Worm (Caenorhabditis elegans) whole organism, L1 larva: ENCODE results near the gene klp-12.

Source experiments
- C34B4.2 ChIP-seq: sonication (generic microtip); optimal IDR thresholded peaks from 2 replicates; lab custom pipeline; 2017; ENCODE audit warnings: mild to moderate bottlenecking, missing genetic modification characterization, missing compliant biosample characterization
- F16B12.6 ChIP-seq: fragments of 150-350 bp; optimal IDR thresholded peaks from 2 replicates; lab custom pipeline; 2014; ENCODE audit warnings: missing biosample characterization, missing genetic modification characterization
- Y116A8C.19 ChIP-seq: sonication (generic microtip); optimal IDR thresholded peaks from 2 replicates; lab custom pipeline; 2016; ENCODE audit warnings: missing compliant biosample characterization, missing genetic modification characterization, borderline replicate concordance
- alr-1 ChIP-seq: fragments of 200-800 bp; sonication (Bioruptor generic); optimal IDR thresholded peaks from 2 replicates; lab custom pipeline; 2018; ENCODE audit warnings: borderline replicate concordance, mild to moderate bottlenecking, missing genetic modification characterization, missing compliant biosample characterization
- aly-2 ChIP-seq: fragments of 150-350 bp; optimal IDR thresholded peaks from 2 replicates; lab custom pipeline; 2014; ENCODE audit warnings: missing biosample characterization, missing genetic modification characterization
- ama-1 ChIP-seq: fragments of 150-350 bp; optimal IDR thresholded peaks from 2 replicates; lab custom pipeline; 2014
- blmp-1 ChIP-seq: fragments of 150-350 bp; optimal IDR thresholded peaks from 2 replicates; lab custom pipeline; 2014; ENCODE audit warnings: missing biosample characterization, missing genetic modification characterization
- ceh-8 ChIP-seq: fragments of 200-800 bp; sonication (Bioruptor generic); optimal IDR thresholded peaks from 2 replicates; lab custom pipeline; 2018; ENCODE audit warnings: mild to moderate bottlenecking, missing genetic modification characterization, moderate library complexity, missing compliant biosample characterization
- ces-1 ChIP-seq: fragments of 150-350 bp; optimal IDR thresholded peaks from 2 replicates; lab custom pipeline; 2014; ENCODE audit warnings: missing biosample characterization, missing genetic modification reagents, missing genetic modification characterization
- dpl-1 ChIP-seq, 3 experiments: fragments of 150-350 bp in 2 of 3; sonication (generic microtip) in 1 of 3; optimal IDR thresholded peaks; 2 replicates each; lab custom pipeline; 2014 to 2017; ENCODE audit warnings: missing biosample characterization in 3 of 3, missing genetic modification characterization in 3 of 3, missing genetic modification reagents in 3 of 3
- dsc-1 ChIP-seq: sonication (generic microtip); optimal IDR thresholded peaks from 2 replicates; lab custom pipeline; 2016; ENCODE audit warnings: mild to moderate bottlenecking, missing genetic modification characterization, missing compliant biosample characterization
- efl-1 ChIP-seq, 4 experiments: fragments of 150-350 bp; optimal IDR thresholded peaks in 3 of 4; peaks in 1 of 4; 1 replicate in 1 of 4; 2 replicates in 3 of 4; lab custom pipeline; 2014; ENCODE audit warnings: missing biosample characterization in 2 of 4, missing genetic modification characterization in 2 of 4, missing genetic modification reagents in 2 of 4
- egl-13 ChIP-seq: sonication (generic microtip); optimal IDR thresholded peaks from 2 replicates; lab custom pipeline; 2016; ENCODE audit warnings: missing genotype, missing genetic modification reagents, missing genetic modification characterization, missing compliant biosample characterization
- egl-27 ChIP-seq, 2 experiments: fragments of 150-350 bp in 1 of 2; sonication (generic microtip); optimal IDR thresholded peaks; 3 replicates each; lab custom pipeline; 2017 to 2018; ENCODE audit warnings: missing biosample characterization in 2 of 2, missing genetic modification characterization in 2 of 2, missing genetic modification reagents in 2 of 2
- elt-2 ChIP-seq: sonication (generic microtip); optimal IDR thresholded peaks from 2 replicates; lab custom pipeline; 2016; ENCODE audit warnings: missing genetic modification characterization, mild to moderate bottlenecking, inconsistent platforms, missing compliant biosample characterization, missing genetic modification reagents
- fkh-10 ChIP-seq: sonication (generic microtip); optimal IDR thresholded peaks from 2 replicates; lab custom pipeline; 2017; ENCODE audit warnings: missing biosample characterization, missing genetic modification reagents, missing genetic modification characterization
- hlh-17 ChIP-seq: fragments of 200-800 bp; sonication (Bioruptor generic); optimal IDR thresholded peaks from 2 replicates; lab custom pipeline; 2018; ENCODE audit warnings: missing genetic modification characterization, mild to moderate bottlenecking, missing compliant biosample characterization, moderate library complexity, borderline replicate concordance
- hlh-4 ChIP-seq: sonication (generic microtip); optimal IDR thresholded peaks from 2 replicates; lab custom pipeline; 2016; ENCODE audit warnings: mild to moderate bottlenecking, missing genetic modification characterization, missing compliant biosample characterization
- hpl-2 ChIP-seq: fragments of 150-350 bp; optimal IDR thresholded peaks from 2 replicates; lab custom pipeline; 2014; ENCODE audit warnings: missing biosample characterization, missing genetic modification reagents, missing genetic modification characterization
- irx-1 ChIP-seq: sonication (generic microtip); optimal IDR thresholded peaks from 2 replicates; lab custom pipeline; 2016; ENCODE audit warnings: missing genetic modification characterization, missing compliant biosample characterization
- jun-1 ChIP-seq: fragments of 150-350 bp; optimal IDR thresholded peaks from 2 replicates; lab custom pipeline; 2014; ENCODE audit warnings: missing biosample characterization, missing genetic modification reagents, missing genetic modification characterization
- lin-13 ChIP-seq: fragments of 150-350 bp; optimal IDR thresholded peaks from 2 replicates; lab custom pipeline; 2014; ENCODE audit warnings: missing biosample characterization, missing genetic modification reagents, missing genetic modification characterization
- lin-39 ChIP-seq: fragments of 150-350 bp; optimal IDR thresholded peaks from 2 replicates; lab custom pipeline; 2014; ENCODE audit warnings: missing biosample characterization, missing genetic modification reagents, missing genetic modification characterization
- lir-3 ChIP-seq: sonication (generic microtip); optimal IDR thresholded peaks from 2 replicates; lab custom pipeline; 2016; ENCODE audit warnings: mild to moderate bottlenecking, missing genetic modification characterization, moderate library complexity, missing compliant biosample characterization; ENCODE audit not compliant: poor library complexity
- nhr-237 ChIP-seq: fragments of 150-350 bp; optimal IDR thresholded peaks from 2 replicates; lab custom pipeline; 2014; ENCODE audit warnings: missing biosample characterization, missing genetic modification characterization
- nhr-28 ChIP-seq: fragments of 150-350 bp; optimal IDR thresholded peaks from 2 replicates; lab custom pipeline; 2014; ENCODE audit warnings: missing biosample characterization, missing genetic modification characterization
- nhr-71 ChIP-seq: sonication (generic microtip); optimal IDR thresholded peaks from 2 replicates; lab custom pipeline; 2016; ENCODE audit warnings: mild to moderate bottlenecking, missing genetic modification characterization, moderate library complexity, missing compliant biosample characterization
- nhr-76 ChIP-seq: sonication (generic microtip); optimal IDR thresholded peaks from 2 replicates; lab custom pipeline; 2017; ENCODE audit warnings: missing biosample characterization, missing genetic modification characterization
- nhr-77 ChIP-seq: fragments of 150-350 bp; optimal IDR thresholded peaks from 2 replicates; lab custom pipeline; 2014; ENCODE audit warnings: missing biosample characterization, missing genetic modification characterization
- nhr-85 ChIP-seq: sonication (generic microtip); peaks from one replicate; lab custom pipeline; 2016; ENCODE audit warnings: missing genetic modification characterization, inconsistent platforms, missing compliant biosample characterization
- nhr-90 ChIP-seq: sonication (generic microtip); optimal IDR thresholded peaks from 2 replicates; lab custom pipeline; 2016; ENCODE audit warnings: mild to moderate bottlenecking, missing genetic modification characterization, missing compliant biosample characterization; ENCODE audit not compliant: poor library complexity
- rnt-1 ChIP-seq: sonication (generic microtip); optimal IDR thresholded peaks from 2 replicates; lab custom pipeline; 2016; ENCODE audit warnings: mild to moderate bottlenecking, missing genetic modification characterization, moderate library complexity, missing compliant biosample characterization
- snpc-4 ChIP-seq: fragments of 150-350 bp; optimal IDR thresholded peaks from 2 replicates; lab custom pipeline; 2014; ENCODE audit warnings: missing biosample characterization, missing genetic modification characterization
- sox-4 ChIP-seq: sonication (generic microtip); optimal IDR thresholded peaks from 2 replicates; lab custom pipeline; 2016; ENCODE audit warnings: missing genetic modification characterization, missing compliant biosample characterization
- unc-130 ChIP-seq: fragments of 150-350 bp; optimal IDR thresholded peaks from 2 replicates; lab custom pipeline; 2017; ENCODE audit warnings: missing biosample characterization, missing genetic modification characterization, inconsistent platforms
- unc-30 ChIP-seq: sonication (generic microtip); optimal IDR thresholded peaks from 2 replicates; lab custom pipeline; 2017; ENCODE audit warnings: missing biosample characterization, missing genetic modification characterization
- unc-98 ChIP-seq: fragments of 200-800 bp; sonication (Bioruptor generic); IDR thresholded peaks from 2 replicates; pipeline ENCODE4 v1.3.6; 2022; ENCODE audit warnings: missing genetic modification characterization, missing compliant biosample characterization
- vab-15 ChIP-seq: sonication (generic microtip); optimal IDR thresholded peaks from 2 replicates; lab custom pipeline; 2017; ENCODE audit warnings: missing genotype, mild to moderate bottlenecking, missing genetic modification characterization, missing compliant biosample characterization
- xbp-1 ChIP-seq: sonication (generic microtip); optimal IDR thresholded peaks from 2 replicates; lab custom pipeline; 2016; ENCODE audit warnings: missing genetic modification characterization, missing compliant biosample characterization
- zag-1 ChIP-seq: fragments of 150-350 bp; optimal IDR thresholded peaks from 2 replicates; lab custom pipeline; 2014; ENCODE audit warnings: missing biosample characterization, missing genetic modification characterization
- ztf-11 ChIP-seq, 2 experiments: sonication (generic microtip); optimal IDR thresholded peaks; 2 replicates each; lab custom pipeline; 2016 to 2017; ENCODE audit warnings: missing genetic modification characterization in 2 of 2, missing biosample characterization in 1 of 2, missing compliant biosample characterization in 1 of 2
- ztf-4 ChIP-seq: fragments of 150-350 bp; optimal IDR thresholded peaks from 2 replicates; lab custom pipeline; 2014; ENCODE audit warnings: missing biosample characterization, missing genetic modification characterization

klp-12 gene

DNA sequence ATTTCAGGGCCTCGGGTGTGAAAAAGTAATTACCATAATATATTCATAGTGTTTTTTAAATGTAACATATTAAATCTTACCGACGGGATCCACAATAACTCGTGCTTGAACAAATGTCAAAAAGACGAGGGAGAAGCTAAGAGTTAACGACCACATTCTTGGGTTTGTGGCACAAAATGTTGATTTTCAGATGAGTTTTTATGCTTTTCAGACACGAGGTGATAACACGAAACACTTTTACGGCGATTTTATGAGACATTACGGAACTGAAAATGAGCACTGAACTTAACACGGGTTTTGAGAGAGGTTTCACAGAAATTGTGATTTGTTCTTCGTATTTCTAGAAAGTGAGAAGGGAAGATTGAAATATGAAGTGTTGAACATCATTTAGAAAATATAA is 53.1 kb downstream of the klp-12 start, which contains the start of gene B0035.13:
B0035.13 (minus strand) TSS at position 173 of the 400 bp plus-strand sequence.
- no peak for TF ChIP-seq hpl-2 (GFP tag; lab: Kevin White, UChicago)
- TF ChIP-seq Y116A8C.19, result no peak
- no peak for TF ChIP-seq efl-1 (optimal IDR thresholded peaks at IDR 0.05; lab: Kevin White, UChicago)
- peak in 1 of 2 experiments; percentile 19 for TF ChIP-seq efl-1 (GFP tag; optimal IDR thresholded peaks at IDR 0.05 in 1 of 2; lab: Kevin White, UChicago)
- no peak for TF ChIP-seq aly-2
- TF ChIP-seq egl-13, result no peak
- TF ChIP-seq nhr-71 (tag; lab: Kevin White, UChicago), result no peak
- TF ChIP-seq nhr-237 (tag; lab: Kevin White, UChicago), result no peak
- no peak for TF ChIP-seq nhr-76 (tag; lab: Kevin White, UChicago)
- TF ChIP-seq unc-30 (tag; lab: Kevin White, UChicago), result no peak
- no peak for TF ChIP-seq vab-15 (tag; lab: Kevin White, UChicago)
- TF ChIP-seq fkh-10 (GFP tag; lab: Kevin White, UChicago), result no peak
- TF ChIP-seq elt-2, result peak; percentile 42

DNA sequence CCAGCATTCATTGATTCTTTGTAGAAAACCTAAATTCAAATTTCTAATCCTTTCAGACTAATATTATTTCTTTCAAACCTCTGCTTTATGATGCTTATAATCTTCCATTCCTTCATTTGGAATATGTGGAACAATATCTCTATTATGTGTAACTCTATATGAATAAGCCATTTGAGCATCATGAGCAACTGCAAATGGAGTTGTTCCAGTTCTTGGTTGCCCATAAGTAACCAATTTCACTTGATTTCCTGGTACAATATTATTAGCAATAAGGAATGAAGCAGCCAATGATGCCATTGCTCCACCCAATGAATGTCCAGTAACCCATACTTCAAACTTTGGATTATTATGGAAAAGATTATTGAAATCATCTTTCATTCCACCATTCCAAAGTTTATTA is 54.7 kb downstream of the klp-12 start:
- TF ChIP-seq unc-98 (GFP tag; lab: Robert Waterston, UW), result no peak
- TF ChIP-seq zag-1 (tag; lab: Kevin White, UChicago), result no peak
- TF ChIP-seq lin-39 (tag; lab: Kevin White, UChicago), result no peak
- TF ChIP-seq dsc-1 (tag; lab: Kevin White, UChicago), result peak; percentile 55
- no peak for TF ChIP-seq unc-30 (tag; lab: Kevin White, UChicago)
- no peak for TF ChIP-seq irx-1 (tag; lab: Kevin White, UChicago)
- TF ChIP-seq hlh-17 (GFP tag; lab: Kevin White, UChicago), result no peak
- TF ChIP-seq lir-3 (tag; lab: Kevin White, UChicago), result no peak
- TF ChIP-seq efl-1 (optimal IDR thresholded peaks at IDR 0.05; lab: Kevin White, UChicago), result no peak
- TF ChIP-seq efl-1 (GFP tag; optimal IDR thresholded peaks at IDR 0.05 in 1 of 2; lab: Kevin White, UChicago), result peak in 1 of 2 experiments; percentile 67
- TF ChIP-seq ceh-8 (GFP tag; lab: Kevin White, UChicago), result no peak
- no peak for TF ChIP-seq rnt-1 (tag; lab: Kevin White, UChicago)

DNA sequence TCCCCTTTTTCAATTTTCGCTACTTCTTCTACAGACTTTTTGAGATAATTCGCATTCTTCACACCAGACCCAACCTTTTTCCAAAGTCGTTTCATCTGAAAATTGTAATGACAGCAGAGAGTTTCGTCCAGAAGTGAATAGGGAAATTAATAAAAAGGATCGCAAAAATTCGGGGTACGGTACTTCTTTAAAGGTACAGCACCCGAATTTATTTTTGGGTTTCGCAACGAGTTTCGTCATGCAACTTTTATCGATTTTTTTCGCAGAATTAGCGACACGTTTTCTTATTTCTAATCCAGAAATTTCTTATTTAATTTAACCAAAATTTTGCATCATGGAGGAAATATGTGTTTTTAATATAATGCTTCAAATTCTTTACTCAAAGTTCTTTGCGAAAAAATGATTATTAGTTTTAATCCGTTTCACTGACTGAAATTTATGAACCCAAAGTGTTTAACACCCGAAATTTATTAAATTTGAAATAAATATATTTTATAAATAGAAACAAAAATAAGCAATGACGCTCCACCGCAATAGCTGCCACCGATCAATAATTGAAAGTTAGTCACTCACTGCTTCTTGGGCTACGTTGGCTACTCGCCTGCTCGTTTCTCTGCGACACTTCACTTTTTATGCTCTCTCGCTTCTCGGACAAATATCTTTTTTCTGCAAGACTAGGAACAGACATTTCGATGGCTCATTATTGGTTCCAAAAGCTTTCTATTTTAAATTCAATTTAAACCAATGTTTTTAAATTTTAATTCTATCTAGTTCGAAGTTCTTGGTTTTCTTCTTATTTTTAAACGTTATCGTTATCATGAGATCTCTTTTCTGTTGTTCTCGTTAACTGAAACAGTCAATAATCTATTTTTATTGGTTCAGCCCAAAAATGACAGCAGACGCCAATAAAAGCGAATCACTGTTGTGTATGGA is 61.2 kb downstream of the klp-12 start, which contains the start of the genes B0035.15 and dnj-1:
B0035.15 (minus strand) TSS at position 99 of the 933 bp plus-strand sequence.
dnj-1 (plus strand) TSS at position 883 of the 933 bp plus-strand sequence.
- TF ChIP-seq hlh-4 (tag; lab: Kevin White, UChicago), result no peak
- TF ChIP-seq alr-1 (tag; lab: Kevin White, UChicago), result no peak
- TF ChIP-seq aly-2, result no peak
- peak; percentile 89 for TF ChIP-seq blmp-1 (tag; lab: Kevin White, UChicago)
- no peak for TF ChIP-seq Y116A8C.19
- no peak for TF ChIP-seq hlh-17 (GFP tag; lab: Kevin White, UChicago)
- no peak for TF ChIP-seq C34B4.2 (tag; lab: Kevin White, UChicago)
- no peak for TF ChIP-seq nhr-76 (tag; lab: Kevin White, UChicago)
- TF ChIP-seq snpc-4 (tag; lab: Kevin White, UChicago), result peak; percentile 23
- no peak for TF ChIP-seq unc-98 (GFP tag; lab: Robert Waterston, UW)
- no peak for TF ChIP-seq F16B12.6 (tag; lab: Kevin White, UChicago)
- TF ChIP-seq xbp-1 (tag; lab: Kevin White, UChicago), result peak; percentile 61
- TF ChIP-seq jun-1 (tag; lab: Kevin White, UChicago), result no peak
- peak; percentile 60 for TF ChIP-seq dsc-1 (tag; lab: Kevin White, UChicago)
- no peak for TF ChIP-seq lin-39 (tag; lab: Kevin White, UChicago)
- peak; percentile 17 for TF ChIP-seq nhr-90
- no peak for TF ChIP-seq ces-1 (GFP tag; lab: Kevin White, UChicago)
- TF ChIP-seq irx-1 (tag; lab: Kevin White, UChicago), result no peak
- no peak for TF ChIP-seq sox-4 (tag; lab: Kevin White, UChicago)
- TF ChIP-seq nhr-85 (tag; lab: Kevin White, UChicago), result no peak
- no peak for TF ChIP-seq hpl-2 (GFP tag; lab: Kevin White, UChicago)
- TF ChIP-seq fkh-10 (GFP tag; lab: Kevin White, UChicago), result no peak
- peak in 1 of 3 experiments; percentile 43 for TF ChIP-seq dpl-1 (GFP tag; optimal IDR thresholded peaks at IDR 0.05; lab: Kevin White, UChicago)
- TF ChIP-seq ztf-4 (tag; lab: Kevin White, UChicago), result no peak
- TF ChIP-seq zag-1 (tag; lab: Kevin White, UChicago), result no peak
- TF ChIP-seq unc-130 (tag; lab: Kevin White, UChicago), result peak; percentile 16
- no peak for TF ChIP-seq ztf-11 (tag; optimal IDR thresholded peaks at IDR 0.05; lab: Kevin White, UChicago)
- TF ChIP-seq efl-1 (optimal IDR thresholded peaks at IDR 0.05; lab: Kevin White, UChicago), result peak; percentile 17 to 30
- TF ChIP-seq efl-1 (GFP tag; optimal IDR thresholded peaks at IDR 0.05 in 1 of 2; lab: Kevin White, UChicago), result peak; percentile 35 to 47
- no peak for TF ChIP-seq lin-13 (GFP tag; lab: Kevin White, UChicago)
- no peak for TF ChIP-seq egl-27 (tag; optimal IDR thresholded peaks at IDR 0.05; lab: Kevin White, UChicago)
- TF ChIP-seq nhr-28 (tag; lab: Kevin White, UChicago), result no peak
- no peak for TF ChIP-seq vab-15 (tag; lab: Kevin White, UChicago)
- TF ChIP-seq nhr-77 (tag; lab: Kevin White, UChicago), result no peak
- TF ChIP-seq egl-13, result no peak
- TF ChIP-seq ama-1, result no peak
